Worm (Caenorhabditis elegans) whole organism, midembryonic: ENCODE measurements around the gene Y26G10.5.

ENCODE experiments used
- cog-1 ChIP-seq: sonication (generic microtip); optimal IDR thresholded peaks from 2 replicates; lab custom pipeline; 2016; ENCODE audit warnings: missing genetic modification characterization, missing compliant biosample characterization
- flt-1 ChIP-seq: fragments of 200-800 bp; sonication (Bioruptor generic); IDR thresholded peaks from 2 replicates; pipeline ENCODE4 v1.3.6; 2022; ENCODE audit warnings: missing genetic modification characterization, missing compliant biosample characterization

Y26G10.5 gene

ce11 chrV:17650427-17650826 is 50.2 kb downstream of the Y26G10.5 start, which contains the start of gene fbxa-192:
fbxa-192 (minus strand) TSS chrV:17650527.
- TF ChIP-seq cog-1 (tag; lab: Kevin White, UChicago) (no peak), flt-1 (no peak)
